Fruit fly (Drosophila melanogaster) whole organism, adult: ENCODE results near the gene grp.

Experiments
- CG33017 ChIP-seq: fragments of 200-800 bp; sonication (Bioruptor generic); optimal IDR thresholded peaks from 2 replicates; lab custom pipeline; 2018; ENCODE audit warnings: missing biosample characterization, mild to moderate bottlenecking, missing genetic modification characterization, moderate library complexity
- CG5204 ChIP-seq: fragments of 200-800 bp; sonication (Bioruptor generic); optimal IDR thresholded peaks from 2 replicates; lab custom pipeline; 2016; ENCODE audit warnings: missing biosample characterization, missing genetic modification characterization
- CG7045 ChIP-seq: fragments of 200-800 bp; sonication (Bioruptor generic); optimal IDR thresholded peaks from 2 replicates; lab custom pipeline; 2017; ENCODE audit warnings: missing biosample characterization, mild to moderate bottlenecking, missing genetic modification characterization
- CG7101 ChIP-seq: fragments of 200-800 bp; sonication (Bioruptor generic); optimal IDR thresholded peaks from 2 replicates; lab custom pipeline; 2018; ENCODE audit warnings: missing biosample characterization, mild to moderate bottlenecking, missing genetic modification characterization, moderate library complexity
- Clk ChIP-seq: fragments of 200-800 bp; sonication (Bioruptor generic); optimal IDR thresholded peaks from 2 replicates; lab custom pipeline; 2017; ENCODE audit warnings: missing biosample characterization, missing genetic modification characterization
- Crg-1 ChIP-seq: fragments of 200-800 bp; sonication (Bioruptor generic); optimal IDR thresholded peaks from 2 replicates; lab custom pipeline; 2016; ENCODE audit warnings: missing biosample characterization, missing genetic modification characterization
- Mnt ChIP-seq: fragments of 200-800 bp; sonication (Bioruptor generic); optimal IDR thresholded peaks from 2 replicates; lab custom pipeline; 2016; ENCODE audit warnings: missing biosample characterization, mild to moderate bottlenecking, missing genetic modification characterization
- cic ChIP-seq: fragments of 200-800 bp; sonication (Bioruptor generic); optimal IDR thresholded peaks from 2 replicates; lab custom pipeline; 2017; ENCODE audit warnings: missing biosample characterization, mild to moderate bottlenecking, missing genetic modification characterization, moderate library complexity
- cnc ChIP-seq, 2 experiments: fragments of >200 bp; optimal IDR thresholded peaks; 2 replicates each; lab custom pipeline; 2017
- kay ChIP-seq: fragments of 200-800 bp; sonication (Bioruptor generic); peaks from one replicate; lab custom pipeline; 2016; ENCODE audit warnings: missing biosample characterization, missing genetic modification characterization, borderline replicate concordance
- ovo ChIP-seq: fragments of 200-800 bp; sonication (Bioruptor generic); optimal IDR thresholded peaks from 2 replicates; lab custom pipeline; 2016; ENCODE audit warnings: missing biosample characterization, missing genetic modification characterization

- no peak for TF ChIP-seq Crg-1 (GFP tag; lab: Kevin White, UChicago)
- no peak for TF ChIP-seq cnc (optimal IDR thresholded peaks at IDR 0.05; lab: Kevin White, UChicago)
- TF ChIP-seq ovo = no peak
- TF ChIP-seq kay (GFP tag; lab: Kevin White, UChicago) = peak; percentile 96
- TF ChIP-seq Clk = no peak
- TF ChIP-seq Mnt (GFP tag; lab: Kevin White, UChicago) = no peak
- TF ChIP-seq CG5204 (GFP tag; lab: Kevin White, UChicago) = no peak
- TF ChIP-seq CG33017 (tag; lab: Kevin White, UChicago) = no peak
- TF ChIP-seq CG7045 (GFP tag; lab: Kevin White, UChicago) = no peak
- TF ChIP-seq cic (GFP tag; lab: Kevin White, UChicago) = no peak
- no peak for TF ChIP-seq CG7101 (tag; lab: Kevin White, UChicago)
Measured at dm6 chr2L:16653541-16653940, 26.3 kb upstream of the grp start.
